Worm (Caenorhabditis elegans) whole organism, midembryonic: ENCODE data around the gene F01G10.5.

ENCODE experiments used
- T22C8.4 ChIP-seq: fragments of 200-800 bp; sonication (Bioruptor generic); IDR thresholded peaks from 2 replicates; pipeline ENCODE4 v1.3.6; 2022; ENCODE audit warnings: missing genetic modification characterization, missing compliant biosample characterization
- cog-1 ChIP-seq: sonication (generic microtip); optimal IDR thresholded peaks from 2 replicates; lab custom pipeline; 2016; ENCODE audit warnings: missing genetic modification characterization, missing compliant biosample characterization
- flt-1 ChIP-seq: fragments of 200-800 bp; sonication (Bioruptor generic); IDR thresholded peaks from 2 replicates; pipeline ENCODE4 v1.3.6; 2022; ENCODE audit warnings: missing genetic modification characterization, missing compliant biosample characterization
- klf-2 ChIP-seq: fragments of 200-800 bp; sonication (Bioruptor generic); conservative IDR thresholded peaks from 2 replicates; pipeline ENCODE4 v1.3.6; 2022; ENCODE audit warnings: missing genetic modification reagents, missing genetic modification characterization, missing compliant biosample characterization
- med-1 ChIP-seq: sonication (generic microtip); optimal IDR thresholded peaks from 2 replicates; lab custom pipeline; 2017; ENCODE audit warnings: missing genetic modification characterization, mild to moderate bottlenecking, missing compliant biosample characterization, antibody characterized with exemption, missing genetic modification reagents; ENCODE audit not compliant: insufficient read depth
- ref-1 ChIP-seq: fragments of 200-800 bp; sonication (Bioruptor generic); conservative IDR thresholded peaks from 2 replicates; pipeline ENCODE4 v1.3.6; 2022; ENCODE audit warnings: missing genetic modification reagents, missing genetic modification characterization, missing compliant biosample characterization
- tab-1 ChIP-seq: fragments of 200-800 bp; sonication (Bioruptor generic); IDR thresholded peaks from 2 replicates; pipeline ENCODE4 v1.3.6; 2022; ENCODE audit warnings: missing genetic modification characterization, missing compliant biosample characterization
- ztf-23 ChIP-seq: fragments of 200-800 bp; sonication (Bioruptor generic); IDR thresholded peaks from 2 replicates; pipeline ENCODE4 v1.3.6; 2022; ENCODE audit warnings: missing genetic modification reagents, missing genetic modification characterization, missing compliant biosample characterization
- ztf-29 ChIP-seq: fragments of 200-800 bp; sonication (Bioruptor generic); IDR thresholded peaks from 2 replicates; pipeline ENCODE4 v1.3.6; 2022; ENCODE audit warnings: missing genetic modification reagents, missing genetic modification characterization, missing compliant biosample characterization

Gene F01G10.5

ce11 chrIV:10222122-10222589 lies 8.7 kb downstream of the F01G10.5 start, which contains the start of gene C24F3.2:
Gene C24F3.2, plus strand, starts transcription at chrIV:10222539.
- TF ChIP-seq ztf-29 (GFP tag; lab: Robert Waterston, UW) (0 out of 2 replicates have a peak, but pooled peaks have one; percentile 44), klf-2 (GFP tag; lab: Robert Waterston, UW) (no peak), cog-1 (peak; percentile 58)

- TF ChIP-seq klf-2 (GFP tag; lab: Robert Waterston, UW) (no peak), tab-1 (no peak), cog-1 (no peak), T22C8.4 (GFP tag; lab: Robert Waterston, UW) (no peak), med-1 (no peak), flt-1 (no peak), ztf-29 (GFP tag; lab: Robert Waterston, UW) (no peak), ref-1 (GFP tag; lab: Robert Waterston, UW) (no peak), ztf-23 (GFP tag; lab: Robert Waterston, UW) (no peak)
Observed at ce11 chrIV:10221187-10221586, 9.7 kb downstream of the F01G10.5 start, which contains the start of gene tram-1. Gene tram-1, minus strand, starts transcription at chrIV:10221287.

ce11 chrIV:10219208-10219607 lies 11.7 kb downstream of the F01G10.5 start, which contains the start of gene qns-1:
Gene qns-1, minus strand, starts transcription at chrIV:10219308.
- TF ChIP-seq ztf-29 (GFP tag; lab: Robert Waterston, UW): no peak
- no peak for TF ChIP-seq klf-2 (GFP tag; lab: Robert Waterston, UW)
- TF ChIP-seq ref-1 (GFP tag; lab: Robert Waterston, UW): no peak
- TF ChIP-seq med-1: no peak

ce11 chrIV:10216704-10217296 lies 14.1 kb downstream of the F01G10.5 start:
- no peak for TF ChIP-seq flt-1
- no peak for TF ChIP-seq ztf-23 (GFP tag; lab: Robert Waterston, UW)
- TF ChIP-seq klf-2 (GFP tag; lab: Robert Waterston, UW): no peak
- no peak for TF ChIP-seq ref-1 (GFP tag; lab: Robert Waterston, UW)
- no peak for TF ChIP-seq tab-1
- TF ChIP-seq T22C8.4 (GFP tag; lab: Robert Waterston, UW): no peak
- TF ChIP-seq ztf-29 (GFP tag; lab: Robert Waterston, UW): no peak
- no peak for TF ChIP-seq cog-1
- no peak for TF ChIP-seq med-1

- TF ChIP-seq T22C8.4 (GFP tag; lab: Robert Waterston, UW): no peak
- no peak for TF ChIP-seq tab-1
- no peak for TF ChIP-seq med-1
- TF ChIP-seq cog-1: no peak
- TF ChIP-seq klf-2 (GFP tag; lab: Robert Waterston, UW): no peak
- TF ChIP-seq ztf-23 (GFP tag; lab: Robert Waterston, UW): no peak
- no peak for TF ChIP-seq flt-1
- no peak for TF ChIP-seq ztf-29 (GFP tag; lab: Robert Waterston, UW)
- TF ChIP-seq ref-1 (GFP tag; lab: Robert Waterston, UW): no peak
Observed at ce11 chrIV:10216078-10216477, 14.8 kb downstream of the F01G10.5 start, which contains the start of gene col-124. Gene col-124, plus strand, starts transcription at chrIV:10216451.

- TF ChIP-seq T22C8.4 (GFP tag; lab: Robert Waterston, UW): no peak
- TF ChIP-seq ztf-29 (GFP tag; lab: Robert Waterston, UW): no peak
- no peak for TF ChIP-seq flt-1
- TF ChIP-seq tab-1: no peak
- no peak for TF ChIP-seq ztf-23 (GFP tag; lab: Robert Waterston, UW)
- TF ChIP-seq cog-1: no peak
- no peak for TF ChIP-seq ref-1 (GFP tag; lab: Robert Waterston, UW)
- TF ChIP-seq klf-2 (GFP tag; lab: Robert Waterston, UW): no peak
Observed at ce11 chrIV:10215393-10215792, 15.5 kb downstream of the F01G10.5 start.

- TF ChIP-seq flt-1 (no peak), ztf-29 (GFP tag; lab: Robert Waterston, UW) (no peak), T22C8.4 (GFP tag; lab: Robert Waterston, UW) (no peak), ztf-23 (GFP tag; lab: Robert Waterston, UW) (no peak), klf-2 (GFP tag; lab: Robert Waterston, UW) (no peak), tab-1 (no peak), cog-1 (no peak), ref-1 (GFP tag; lab: Robert Waterston, UW) (no peak), med-1 (no peak)
Observed at ce11 chrIV:10214811-10215210, 16.1 kb downstream of the F01G10.5 start, which contains the start of gene abt-1. Gene abt-1, minus strand, starts transcription at chrIV:10214911.

ce11 chrIV:10206182-10206581 lies 24.7 kb downstream of the F01G10.5 start, which contains the start of gene K04D7.6:
Gene K04D7.6, minus strand, starts transcription at chrIV:10206282.
- TF ChIP-seq cog-1 (no peak), med-1 (no peak), flt-1 (no peak), ztf-29 (GFP tag; lab: Robert Waterston, UW) (no peak)

- TF ChIP-seq med-1 (no peak), ztf-29 (GFP tag; lab: Robert Waterston, UW) (no peak), tab-1 (no peak), klf-2 (GFP tag; lab: Robert Waterston, UW) (no peak), ref-1 (GFP tag; lab: Robert Waterston, UW) (no peak), T22C8.4 (GFP tag; lab: Robert Waterston, UW) (no peak), flt-1 (no peak), ztf-23 (GFP tag; lab: Robert Waterston, UW) (no peak), cog-1 (no peak)
Observed at ce11 chrIV:10197317-10197867, 33.5 kb downstream of the F01G10.5 start, which contains the start of gene gon-4. Gene gon-4, plus strand, starts transcription at chrIV:10197817.

- TF ChIP-seq flt-1 (no peak), ztf-23 (GFP tag; lab: Robert Waterston, UW) (no peak), ztf-29 (GFP tag; lab: Robert Waterston, UW) (no peak), med-1 (no peak), ref-1 (GFP tag; lab: Robert Waterston, UW) (no peak), tab-1 (no peak), T22C8.4 (GFP tag; lab: Robert Waterston, UW) (no peak), klf-2 (GFP tag; lab: Robert Waterston, UW) (no peak)
Observed at ce11 chrIV:10194345-10194744, 36.5 kb downstream of the F01G10.5 start, which contains the start of gene ptrg-1. Gene ptrg-1, minus strand, starts transcription at chrIV:10194445.
